Worm (Caenorhabditis elegans) whole organism, mixed stage, embryonic: ENCODE results near the gene str-143.

Source experiments
- M03D4.4 ChIP-seq: sonication (generic microtip); optimal IDR thresholded peaks from 2 replicates; lab custom pipeline; 2017; ENCODE audit warnings: mild to moderate bottlenecking, missing genetic modification characterization, missing compliant biosample characterization
- bed-3 ChIP-seq: fragments of 200-800 bp; sonication (Bioruptor generic); optimal IDR thresholded peaks from 3 replicates; lab custom pipeline; 2018; ENCODE audit warnings: mild to moderate bottlenecking, missing genetic modification characterization, moderate library complexity, missing compliant biosample characterization
- blmp-1 ChIP-seq: fragments of 150-350 bp; optimal IDR thresholded peaks from 2 replicates; lab custom pipeline; 2014; ENCODE audit warnings: missing biosample characterization, missing genetic modification characterization
- ceh-39 ChIP-seq: fragments of 150-350 bp; optimal IDR thresholded peaks from 2 replicates; lab custom pipeline; 2014; ENCODE audit warnings: missing biosample characterization, missing genetic modification characterization
- ceh-43 ChIP-seq: fragments of 200-800 bp; sonication (Bioruptor generic); optimal IDR thresholded peaks from 2 replicates; lab custom pipeline; 2018; ENCODE audit warnings: mild to moderate bottlenecking, missing genetic modification characterization, moderate library complexity, missing compliant biosample characterization
- ceh-83 ChIP-seq: fragments of 200-800 bp; sonication (Bioruptor generic); optimal IDR thresholded peaks from 2 replicates; lab custom pipeline; 2018; ENCODE audit warnings: mild to moderate bottlenecking, missing genetic modification characterization, missing compliant biosample characterization
- cnd-1 ChIP-seq: fragments of 200-800 bp; sonication (Bioruptor generic); optimal IDR thresholded peaks from 2 replicates; lab custom pipeline; 2018; ENCODE audit warnings: mild to moderate bottlenecking, missing genetic modification characterization, missing compliant biosample characterization
- drap-1 ChIP-seq: fragments of 200-800 bp; sonication (Bioruptor generic); optimal IDR thresholded peaks from 3 replicates; lab custom pipeline; 2018; ENCODE audit warnings: mild to moderate bottlenecking, missing genetic modification characterization, missing compliant biosample characterization
- elt-1 ChIP-seq: sonication (generic microtip); optimal IDR thresholded peaks from 2 replicates; lab custom pipeline; 2017; ENCODE audit warnings: missing genetic modification characterization, mild to moderate bottlenecking, missing compliant biosample characterization, antibody characterized with exemption, moderate library complexity, borderline replicate concordance; ENCODE audit not compliant: insufficient read depth
- elt-3 ChIP-seq: fragments of 150-350 bp; optimal IDR thresholded peaks from 2 replicates; lab custom pipeline; 2014; ENCODE audit warnings: missing biosample characterization, missing genetic modification characterization
- flh-1 ChIP-seq: fragments of 200-800 bp; sonication (Bioruptor generic); optimal IDR thresholded peaks from 2 replicates; lab custom pipeline; 2018; ENCODE audit warnings: mild to moderate bottlenecking, missing genetic modification characterization, moderate library complexity, missing compliant biosample characterization
- ham-2 ChIP-seq: fragments of 200-800 bp; sonication (Bioruptor generic); optimal IDR thresholded peaks from 2 replicates; lab custom pipeline; 2018; ENCODE audit warnings: mild to moderate bottlenecking, missing genetic modification characterization, missing compliant biosample characterization
- hlh-1 ChIP-seq: fragments of 150-350 bp; optimal IDR thresholded peaks from 2 replicates; lab custom pipeline; 2014; ENCODE audit warnings: missing biosample characterization, missing genetic modification reagents, missing genetic modification characterization
- lin-13 ChIP-seq: fragments of 150-350 bp; optimal IDR thresholded peaks from 2 replicates; lab custom pipeline; 2014; ENCODE audit warnings: missing biosample characterization, missing genetic modification characterization
- lin-32 ChIP-seq: fragments of 200-800 bp; sonication (Bioruptor generic); optimal IDR thresholded peaks from 2 replicates; lab custom pipeline; 2018; ENCODE audit warnings: mild to moderate bottlenecking, missing genetic modification characterization, missing compliant biosample characterization
- lsy-2 ChIP-seq: fragments of 150-350 bp; optimal IDR thresholded peaks from 2 replicates; lab custom pipeline; 2014; ENCODE audit warnings: missing biosample characterization, missing genetic modification characterization
- mab-5 ChIP-seq: fragments of 150-350 bp; optimal IDR thresholded peaks from 2 replicates; lab custom pipeline; 2014; ENCODE audit warnings: missing biosample characterization, missing genetic modification characterization
- mls-2 ChIP-seq: sonication (generic microtip); optimal IDR thresholded peaks from 2 replicates; lab custom pipeline; 2016; ENCODE audit warnings: mild to moderate bottlenecking, missing genetic modification characterization, moderate library complexity, missing compliant biosample characterization
- nhr-12 ChIP-seq: fragments of 150-350 bp; optimal IDR thresholded peaks from 2 replicates; lab custom pipeline; 2014; ENCODE audit warnings: missing biosample characterization, missing genetic modification characterization
- nhr-2 ChIP-seq: fragments of 150-350 bp; optimal IDR thresholded peaks from 2 replicates; lab custom pipeline; 2014; ENCODE audit warnings: missing biosample characterization, missing genetic modification characterization
- nhr-237 ChIP-seq: fragments of 150-350 bp; optimal IDR thresholded peaks from 2 replicates; lab custom pipeline; 2014; ENCODE audit warnings: missing biosample characterization, missing genetic modification characterization
- nhr-28 ChIP-seq: fragments of 150-350 bp; optimal IDR thresholded peaks from 2 replicates; lab custom pipeline; 2014; ENCODE audit warnings: missing biosample characterization, missing genetic modification characterization
- nhr-76 ChIP-seq: sonication (generic microtip); optimal IDR thresholded peaks from 2 replicates; lab custom pipeline; 2017; ENCODE audit warnings: missing biosample characterization, missing genetic modification characterization
- pha-4 ChIP-seq: fragments of 150-350 bp; optimal IDR thresholded peaks from 2 replicates; lab custom pipeline; 2018; ENCODE audit warnings: missing biosample characterization, missing genetic modification reagents, missing genetic modification characterization
- sem-2 ChIP-seq: fragments of 200-800 bp; sonication (Bioruptor generic); optimal IDR thresholded peaks from 2 replicates; lab custom pipeline; 2018; ENCODE audit warnings: mild to moderate bottlenecking, missing genetic modification characterization, missing compliant biosample characterization
- snpc-4 ChIP-seq: fragments of 150-350 bp; optimal IDR thresholded peaks from 2 replicates; lab custom pipeline; 2014; ENCODE audit warnings: missing biosample characterization, missing genetic modification characterization
- sptf-1 ChIP-seq: sonication (generic microtip); optimal IDR thresholded peaks from 2 replicates; lab custom pipeline; 2017; ENCODE audit warnings: mild to moderate bottlenecking, missing genetic modification characterization, moderate library complexity, missing compliant biosample characterization
- tbx-8 ChIP-seq: fragments of 200-800 bp; sonication (Bioruptor generic); optimal IDR thresholded peaks from 2 replicates; lab custom pipeline; 2018; ENCODE audit warnings: mild to moderate bottlenecking, missing genetic modification characterization, moderate library complexity, missing compliant biosample characterization
- unc-120 ChIP-seq: sonication (generic microtip); optimal IDR thresholded peaks from 2 replicates; lab custom pipeline; 2017; ENCODE audit warnings: missing genetic modification characterization, missing compliant biosample characterization; ENCODE audit not compliant: poor library complexity, severe bottlenecking
- unc-39 ChIP-seq: fragments of 150-350 bp; optimal IDR thresholded peaks from 2 replicates; lab custom pipeline; 2014; ENCODE audit warnings: missing biosample characterization, missing genetic modification characterization
- unc-62 ChIP-seq: fragments of 150-350 bp; optimal IDR thresholded peaks from 2 replicates; lab custom pipeline; 2014; ENCODE audit warnings: missing biosample characterization, missing genetic modification reagents, missing genetic modification characterization
- zip-8 ChIP-seq: fragments of 150-350 bp; optimal IDR thresholded peaks from 2 replicates; lab custom pipeline; 2014; ENCODE audit warnings: missing biosample characterization, missing genetic modification characterization
- ztf-11 ChIP-seq: fragments of 150-350 bp; optimal IDR thresholded peaks from 2 replicates; lab custom pipeline; 2014; ENCODE audit warnings: missing biosample characterization, missing genetic modification characterization

Gene str-143

ce11 chrV:8102960-8103359 lies 33.4 kb upstream of the str-143 start, which contains the start of gene str-90:
str-90 (plus strand) TSS chrV:8103260.
- no peak for TF ChIP-seq nhr-2 (tag; lab: Kevin White, UChicago)
- TF ChIP-seq pha-4 (tag; lab: Kevin White, UChicago), result no peak
- no peak for TF ChIP-seq ztf-11
- no peak for TF ChIP-seq cnd-1 (tag; lab: Kevin White, UChicago)
- TF ChIP-seq elt-3 (tag; lab: Kevin White, UChicago), result no peak
- TF ChIP-seq lin-32 (GFP tag; lab: Kevin White, UChicago), result no peak
- no peak for TF ChIP-seq M03D4.4 (tag; lab: Kevin White, UChicago)
- no peak for TF ChIP-seq bed-3 (GFP tag; lab: Kevin White, UChicago)
- no peak for TF ChIP-seq nhr-76
- no peak for TF ChIP-seq elt-1 (tag; lab: Kevin White, UChicago)

ce11 chrV:8099306-8099705 lies 29.8 kb upstream of the str-143 start, which contains the start of gene sdz-23:
sdz-23 (plus strand) TSS chrV:8099606.
- TF ChIP-seq mab-5 (tag; lab: Kevin White, UChicago) (no peak), blmp-1 (tag; lab: Kevin White, UChicago) (no peak), bed-3 (GFP tag; lab: Kevin White, UChicago) (no peak), flh-1 (no peak), elt-3 (tag; lab: Kevin White, UChicago) (no peak), mls-2 (tag; lab: Kevin White, UChicago) (no peak), lin-32 (GFP tag; lab: Kevin White, UChicago) (no peak), unc-39 (tag; lab: Kevin White, UChicago) (no peak)

- TF ChIP-seq nhr-2 (tag; lab: Kevin White, UChicago), result no peak
- no peak for TF ChIP-seq ceh-39 (tag; lab: Kevin White, UChicago)
- no peak for TF ChIP-seq lin-13
Measured at ce11 chrV:8098239-8098638, 28.7 kb upstream of the str-143 start, which contains the start of gene str-145. str-145 (minus strand) TSS chrV:8098339.

ce11 chrV:8095378-8095777 lies 25.8 kb upstream of the str-143 start, which contains the start of gene str-146:
str-146 (minus strand) TSS chrV:8095478.
- no peak for TF ChIP-seq nhr-28
- no peak for TF ChIP-seq unc-120 (tag; lab: Kevin White, UChicago)
- TF ChIP-seq ceh-83 (GFP tag; lab: Kevin White, UChicago), result no peak
- no peak for TF ChIP-seq mab-5 (tag; lab: Kevin White, UChicago)

ce11 chrV:8092385-8092784 lies 22.8 kb upstream of the str-143 start, which contains the start of gene str-129:
str-129 (minus strand) TSS chrV:8092485.
- no peak for TF ChIP-seq drap-1 (GFP tag; lab: Kevin White, UChicago)
- TF ChIP-seq elt-3 (tag; lab: Kevin White, UChicago), result no peak
- TF ChIP-seq pha-4 (tag; lab: Kevin White, UChicago), result no peak
- TF ChIP-seq nhr-237 (tag; lab: Kevin White, UChicago), result no peak
- no peak for TF ChIP-seq nhr-76
- no peak for TF ChIP-seq unc-62 (GFP tag; lab: Kevin White, UChicago)

DNA sequence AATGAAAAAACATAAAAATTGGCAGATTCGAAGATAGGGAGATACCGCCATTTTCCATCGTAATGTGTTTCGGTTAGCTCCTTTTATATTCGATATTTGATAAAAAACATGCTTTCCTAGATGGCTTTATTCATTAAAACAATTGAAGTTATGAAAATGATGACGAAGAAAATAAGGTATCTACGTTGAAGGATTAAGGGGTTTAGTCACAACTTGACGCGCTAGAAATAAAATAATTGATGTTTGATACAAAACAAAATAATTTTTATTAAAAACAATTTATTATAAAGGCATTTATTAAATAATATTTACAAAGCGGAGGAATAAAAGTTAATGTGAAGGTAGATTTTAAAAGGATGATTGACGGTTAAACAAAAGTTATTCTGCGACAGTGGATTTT lies 21.1 kb upstream of the str-143 start, which contains the start of gene str-130:
Gene str-130, minus strand, starts transcription at position 101 of the 400 bp plus-strand sequence.
- TF ChIP-seq nhr-12 (tag; lab: Kevin White, UChicago) (no peak), pha-4 (tag; lab: Kevin White, UChicago) (no peak), lsy-2 (tag; lab: Kevin White, UChicago) (no peak), blmp-1 (tag; lab: Kevin White, UChicago) (no peak), ceh-39 (tag; lab: Kevin White, UChicago) (no peak), sem-2 (no peak), ztf-11 (no peak), bed-3 (GFP tag; lab: Kevin White, UChicago) (no peak), mls-2 (tag; lab: Kevin White, UChicago) (no peak), hlh-1 (tag; lab: Kevin White, UChicago) (no peak), M03D4.4 (tag; lab: Kevin White, UChicago) (no peak), zip-8 (tag; lab: Kevin White, UChicago) (no peak), lin-32 (GFP tag; lab: Kevin White, UChicago) (no peak), sptf-1 (tag; lab: Kevin White, UChicago) (no peak), ceh-43 (GFP tag; lab: Kevin White, UChicago) (no peak), elt-3 (tag; lab: Kevin White, UChicago) (no peak), elt-1 (tag; lab: Kevin White, UChicago) (no peak), tbx-8 (no peak), snpc-4 (tag; lab: Kevin White, UChicago) (no peak), ham-2 (no peak)
